Worm (Caenorhabditis elegans): Measurements from ENCODE around the gene bgal-2.

The bgal-2 gene

ce11 chrX:6835166-6835565 is 51.0 kb downstream of the bgal-2 start, which contains the start of gene F41B4.2:
Gene F41B4.2, minus strand, starts transcription at chrX:6835266.
- TF ChIP-seq F49E8.2 (tag; optimal IDR thresholded peaks at IDR 0.05; ENCODE audit: borderline replicate concordance) (no peak), aha-1 (tag) (peak; percentile 57), R02D3.7 (tag; optimal IDR thresholded peaks at IDR 0.05) (no peak)

ce11 chrX:6836065-6836527 is 51.9 kb downstream of the bgal-2 start, which contains the start of gene F41B4.3:
Gene F41B4.3, minus strand, starts transcription at chrX:6836115.
- TF ChIP-seq unc-62 (GFP tag; optimal IDR thresholded peaks at IDR 0.05 in 1 of 2) (peak in 1 of 2 experiments; percentile 73), unc-62 (tag; optimal IDR thresholded peaks at IDR 0.05) (no peak), attf-4 (tag; optimal IDR thresholded peaks at IDR 0.05) (no peak), nhr-111 (GFP tag; optimal IDR thresholded peaks at IDR 0.05) (no peak), hlh-30 (tag; optimal IDR thresholded peaks at IDR 0.05; ENCODE audit: insufficient read depth) (peak; percentile 69), mdl-1 (tag; optimal IDR thresholded peaks at IDR 0.05) (peak in 1 of 2 experiments; percentile 31)

Measured in whole organism, L4 larva.